Fruit fly (Drosophila melanogaster) Kc167 (cell line): ENCODE results near the gene CG34283.

Source experiments
- Myc ChIP-seq: fragments of >200 bp; optimal IDR thresholded peaks from 2 replicates; lab custom pipeline; 2017; ENCODE audit warnings: missing external identifiers
- Sin3A ChIP-seq: fragments of >200 bp; optimal IDR thresholded peaks from 2 replicates; lab custom pipeline; 2018; ENCODE audit warnings: missing external identifiers
- insv ChIP-seq: fragments of >200 bp; optimal IDR thresholded peaks from 3 replicates; lab custom pipeline; 2018; ENCODE audit warnings: missing external identifiers
- psq ChIP-seq: fragments of >200 bp; optimal IDR thresholded peaks from 2 replicates; lab custom pipeline; 2017; ENCODE audit warnings: missing external identifiers

- TF ChIP-seq psq = no peak
- no peak for TF ChIP-seq Myc (lab: Kevin White, UChicago)
- no peak for TF ChIP-seq Sin3A (lab: Kevin White, UChicago)
- TF ChIP-seq insv (lab: Kevin White, UChicago) = no peak
Observed at dm6 chr3R:18681054-18681453, 41.3 kb downstream of the CG34283 start.
